Fruit fly (Drosophila melanogaster) whole organism, pupa: ENCODE results near the gene CG13044.

Experiments used
- CG10348 ChIP-seq: fragments of 200-800 bp; sonication (Bioruptor generic); IDR thresholded peaks from 2 replicates; pipeline ENCODE4 v1.3.6; 2022; ENCODE audit warnings: missing biosample characterization, missing genetic modification characterization
- CG12605 ChIP-seq: fragments of 200-800 bp; sonication (Bioruptor generic); IDR thresholded peaks from 2 replicates; pipeline ENCODE4 v1.3.6; 2022; ENCODE audit warnings: missing biosample characterization, missing genetic modification characterization
- CG13204 ChIP-seq: fragments of 200-800 bp; sonication (Bioruptor generic); optimal IDR thresholded peaks from 2 replicates; lab custom pipeline; 2018; ENCODE audit warnings: missing biosample characterization, mild to moderate bottlenecking, missing genetic modification characterization, moderate library complexity
- CG14655 ChIP-seq: fragments of 200-800 bp; sonication (Bioruptor generic); optimal IDR thresholded peaks from 3 replicates; lab custom pipeline; 2017; ENCODE audit warnings: mild to moderate bottlenecking, missing biosample characterization, missing genetic modification reagents, missing genetic modification characterization
- CG15710 ChIP-seq: fragments of 200-800 bp; sonication (Bioruptor generic); optimal IDR thresholded peaks from 2 replicates; lab custom pipeline; 2018; ENCODE audit warnings: missing biosample characterization, mild to moderate bottlenecking, missing genetic modification characterization, moderate library complexity
- CG17806 ChIP-seq: fragments of 200-800 bp; sonication (Bioruptor generic); optimal IDR thresholded peaks from 2 replicates; lab custom pipeline; 2018; ENCODE audit warnings: missing biosample characterization, mild to moderate bottlenecking, missing genetic modification characterization, moderate library complexity
- CG32121 ChIP-seq: fragments of 200-800 bp; sonication (Bioruptor generic); IDR thresholded peaks from 2 replicates; pipeline ENCODE4 v1.3.6; 2022; ENCODE audit warnings: missing biosample characterization, missing genetic modification characterization
- CG34367 ChIP-seq: fragments of 200-800 bp; sonication (Bioruptor generic); optimal IDR thresholded peaks from 2 replicates; lab custom pipeline; 2018; ENCODE audit warnings: missing biosample characterization, mild to moderate bottlenecking, missing genetic modification characterization
- CG4496 ChIP-seq: fragments of 200-800 bp; sonication (Bioruptor generic); IDR thresholded peaks from 3 replicates; pipeline ENCODE4 v1.3.6; 2022; ENCODE audit warnings: missing biosample characterization, missing genetic modification characterization
- CG8159 ChIP-seq: fragments of 200-800 bp; sonication (Bioruptor generic); optimal IDR thresholded peaks from 3 replicates; lab custom pipeline; 2018; ENCODE audit warnings: missing biosample characterization, mild to moderate bottlenecking, missing genetic modification characterization, moderate library complexity
- CG8301 ChIP-seq: fragments of 200-800 bp; sonication (Bioruptor generic); optimal IDR thresholded peaks from 2 replicates; lab custom pipeline; 2018; ENCODE audit warnings: missing biosample characterization, mild to moderate bottlenecking, missing genetic modification characterization
- CG9948 ChIP-seq: fragments of 200-800 bp; sonication (Bioruptor generic); optimal IDR thresholded peaks from 2 replicates; lab custom pipeline; 2018; ENCODE audit warnings: missing biosample characterization, mild to moderate bottlenecking, missing genetic modification characterization, moderate library complexity
- D1 ChIP-seq: fragments of 200-800 bp; sonication (Bioruptor generic); optimal IDR thresholded peaks from 2 replicates; lab custom pipeline; 2018; ENCODE audit warnings: missing biosample characterization, mild to moderate bottlenecking, missing genetic modification characterization, moderate library complexity
- EcR ChIP-seq: fragments of 200-800 bp; sonication (Bioruptor generic); optimal IDR thresholded peaks from 3 replicates; lab custom pipeline; 2019; ENCODE audit warnings: missing biosample characterization, missing genetic modification characterization, mild to moderate bottlenecking, moderate library complexity, missing genetic modification reagents
- Ets98B ChIP-seq: fragments of 200-800 bp; sonication (Bioruptor generic); IDR thresholded peaks from 2 replicates; pipeline ENCODE4 v1.3.6; 2022; ENCODE audit warnings: missing biosample characterization, missing genetic modification characterization
- Pif1A ChIP-seq: fragments of 200-800 bp; sonication (Bioruptor generic); optimal IDR thresholded peaks from 3 replicates; lab custom pipeline; 2016; ENCODE audit warnings: missing biosample characterization, missing genetic modification characterization
- Pif1B ChIP-seq: fragments of 200-800 bp; sonication (Bioruptor generic); optimal IDR thresholded peaks from 3 replicates; lab custom pipeline; 2016; ENCODE audit warnings: missing biosample characterization, missing genetic modification characterization
- Snoo ChIP-seq: fragments of 200-800 bp; sonication (Bioruptor generic); optimal IDR thresholded peaks from 3 replicates; lab custom pipeline; 2017; ENCODE audit warnings: missing biosample characterization, mild to moderate bottlenecking, missing genetic modification characterization, inconsistent platforms
- fd96Ca ChIP-seq: fragments of 200-800 bp; sonication (Bioruptor generic); IDR thresholded peaks from 3 replicates; pipeline ENCODE4 v1.3.6; 2022; ENCODE audit warnings: missing biosample characterization, missing genetic modification characterization
- gl ChIP-seq: fragments of 200-800 bp; sonication (Bioruptor generic); optimal IDR thresholded peaks from 2 replicates; lab custom pipeline; 2018; ENCODE audit warnings: missing biosample characterization, mild to moderate bottlenecking, missing genetic modification characterization
- rn ChIP-seq: fragments of 200-800 bp; sonication (Bioruptor generic); IDR thresholded peaks from 2 replicates; pipeline ENCODE4 v1.3.6; 2022; ENCODE audit warnings: missing biosample characterization, missing genetic modification characterization

The CG13044 gene

DNA sequence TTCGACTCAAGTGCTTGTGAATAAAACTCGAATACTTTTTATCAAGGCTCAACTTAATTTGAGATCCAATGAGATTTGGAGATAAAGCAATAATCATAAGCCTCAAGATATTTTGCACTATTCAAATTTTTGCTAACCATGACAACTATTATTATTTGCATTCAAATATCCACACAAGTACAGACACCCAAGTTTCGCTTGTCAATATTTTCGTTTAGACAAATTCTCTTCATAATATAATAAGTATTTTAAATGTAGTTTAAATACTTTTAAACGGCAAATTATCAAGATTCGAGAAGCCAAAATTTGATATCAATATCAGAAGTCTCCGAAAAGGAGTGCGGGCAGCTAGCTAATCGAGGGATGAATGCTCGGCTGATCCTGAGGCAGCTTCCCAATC, 26.5 kb upstream of the CG13044 start, which contains the start of gene CG33061:
Gene CG33061 (plus strand): TSS at position 301 of the 400 bp plus-strand sequence.
- TF ChIP-seq Snoo (tag; lab: Kevin White, UChicago) = no peak
- no peak for TF ChIP-seq Pif1B (GFP tag; lab: Kevin White, UChicago)
- TF ChIP-seq gl (tag; lab: Kevin White, UChicago) = no peak
- TF ChIP-seq fd96Ca = no peak
- no peak for TF ChIP-seq CG8159 (tag; lab: Kevin White, UChicago)
- TF ChIP-seq CG8301 = no peak
- TF ChIP-seq CG4496 (GFP tag; lab: Robert Waterston, UW) = no peak
- no peak for TF ChIP-seq CG34367
- no peak for TF ChIP-seq CG14655 (GFP tag; lab: Kevin White, UChicago)
- TF ChIP-seq CG9948 (tag; lab: Kevin White, UChicago) = no peak
- no peak for TF ChIP-seq CG15710
- TF ChIP-seq CG32121 (GFP tag; lab: Robert Waterston, UW) = no peak
- no peak for TF ChIP-seq CG12605 (GFP tag; lab: Robert Waterston, UW)
- TF ChIP-seq Ets98B (GFP tag; lab: Robert Waterston, UW) = no peak
- TF ChIP-seq CG10348 (GFP tag; lab: Robert Waterston, UW) = no peak
- TF ChIP-seq EcR (GFP tag; lab: Kevin White, UChicago) = no peak
- TF ChIP-seq rn (GFP tag; lab: Robert Waterston, UW) = no peak
- TF ChIP-seq D1 (tag; lab: Kevin White, UChicago) = no peak
- no peak for TF ChIP-seq CG17806 (tag; lab: Kevin White, UChicago)
- TF ChIP-seq CG13204 (GFP tag; lab: Kevin White, UChicago) = no peak

DNA sequence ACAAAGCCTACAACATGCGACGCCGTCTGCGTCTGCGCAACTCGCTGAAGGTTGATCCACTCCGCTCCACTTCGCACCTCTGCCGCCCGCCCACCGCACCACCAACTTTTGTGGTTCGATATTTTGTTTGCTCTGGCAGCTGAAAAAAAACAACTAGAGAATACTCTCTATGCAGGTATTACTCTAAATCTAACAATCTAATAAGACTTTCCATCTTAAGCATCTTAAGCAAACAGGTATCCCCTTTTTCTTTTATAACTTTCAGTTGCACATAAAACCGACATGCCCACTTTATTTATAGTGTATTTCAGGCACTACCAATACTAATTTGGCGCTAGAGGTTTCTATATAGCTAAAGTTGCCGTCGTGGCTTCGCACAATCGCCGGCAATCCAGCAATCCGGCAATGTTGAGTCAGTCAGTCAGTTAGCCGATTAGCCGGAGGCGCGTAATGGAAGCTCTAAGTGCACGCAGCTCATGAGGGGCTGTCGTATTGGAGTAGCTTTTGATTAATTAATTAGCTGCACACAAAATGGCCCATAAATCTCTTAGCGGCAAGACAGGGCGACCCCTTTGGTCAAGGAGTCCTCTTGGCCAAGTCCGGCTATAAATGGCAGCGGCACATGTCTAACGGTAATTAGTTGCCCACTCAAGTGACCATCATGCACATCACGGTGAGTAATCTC, 25.4 kb upstream of the CG13044 start, which contains the start of gene CG13058:
Gene CG13058 (plus strand): TSS at position 635 of the 685 bp plus-strand sequence.
- TF ChIP-seq Pif1A (GFP tag; lab: Kevin White, UChicago) (peak; percentile 7), CG8301 (peak; percentile 66), CG14655 (GFP tag; lab: Kevin White, UChicago) (peak; percentile 68), Snoo (tag; lab: Kevin White, UChicago) (no peak), CG10348 (GFP tag; lab: Robert Waterston, UW) (peak; percentile 81), CG8159 (tag; lab: Kevin White, UChicago) (peak; percentile 70), D1 (tag; lab: Kevin White, UChicago) (no peak), Ets98B (GFP tag; lab: Robert Waterston, UW) (peak; percentile 23), CG13204 (GFP tag; lab: Kevin White, UChicago) (no peak), CG9948 (tag; lab: Kevin White, UChicago) (peak; percentile 55), CG17806 (tag; lab: Kevin White, UChicago) (peak; percentile 38), CG4496 (GFP tag; lab: Robert Waterston, UW) (peak; percentile 22; the same call in 1 of the 3 replicates), Pif1B (GFP tag; lab: Kevin White, UChicago) (no peak), gl (tag; lab: Kevin White, UChicago) (no peak), EcR (GFP tag; lab: Kevin White, UChicago) (peak; percentile 1), fd96Ca (0 out of 3 replicates have a peak, but pooled peaks have one; percentile 20), CG12605 (GFP tag; lab: Robert Waterston, UW) (no peak), CG32121 (GFP tag; lab: Robert Waterston, UW) (peak; percentile 63), CG15710 (peak; percentile 69), rn (GFP tag; lab: Robert Waterston, UW) (no peak), CG34367 (peak; percentile 65)

DNA sequence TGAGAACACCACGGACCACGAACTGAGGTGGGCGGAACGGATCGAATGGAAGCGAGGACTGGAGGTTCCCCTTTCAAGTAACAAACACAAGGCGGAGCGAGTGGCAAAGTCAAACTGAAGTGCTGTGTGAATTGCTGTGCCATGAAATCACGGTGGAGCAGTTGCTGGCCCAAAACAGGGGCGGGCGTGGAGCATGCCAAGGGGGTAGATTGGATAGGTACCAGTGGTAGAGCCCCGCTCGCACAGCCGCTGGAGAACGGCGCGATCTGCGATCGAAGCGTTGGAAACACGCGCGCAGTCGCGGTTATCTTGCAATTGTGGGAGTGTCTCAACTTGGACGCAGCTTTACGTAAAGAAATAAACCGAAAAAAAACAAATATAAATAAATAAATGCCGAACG, 24.8 kb upstream of the CG13044 start, which contains the start of gene CG13038:
Gene CG13038 (minus strand): TSS at position 118 of the 400 bp plus-strand sequence.
- no peak for TF ChIP-seq CG34367
- peak; percentile 66 for TF ChIP-seq Ets98B (GFP tag; lab: Robert Waterston, UW)
- peak; percentile 63 for TF ChIP-seq CG4496 (GFP tag; lab: Robert Waterston, UW)
- peak; percentile 59; the same call in 1 of the 3 replicates for TF ChIP-seq fd96Ca

DNA sequence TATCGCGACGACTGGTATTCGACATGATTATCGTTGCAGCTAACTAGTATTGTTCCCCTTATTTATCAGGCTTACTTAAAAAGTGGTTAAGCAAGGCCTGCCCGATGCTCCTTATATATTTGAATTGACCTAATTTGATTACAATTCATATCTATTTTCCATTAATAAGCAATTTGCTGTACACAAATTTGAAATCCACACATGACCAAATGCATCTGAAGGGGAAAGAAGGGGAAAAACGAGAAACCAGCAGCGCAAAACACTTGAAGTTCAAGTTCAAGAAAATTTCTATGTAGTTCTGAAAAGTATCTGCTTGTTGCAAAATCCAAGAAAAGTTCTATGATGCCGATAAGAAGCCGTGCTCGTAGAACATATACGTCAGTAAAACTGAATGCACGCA, 23.7 kb upstream of the CG13044 start, which contains the start of the genes CG13040 and CG13039:
Gene CG13040 (minus strand): TSS at position 101 of the 400 bp plus-strand sequence.
Gene CG13039 (minus strand): TSS at position 106 of the 400 bp plus-strand sequence.
- no peak for TF ChIP-seq CG9948 (tag; lab: Kevin White, UChicago)
- TF ChIP-seq fd96Ca = no peak
- TF ChIP-seq CG15710 = no peak
- no peak for TF ChIP-seq D1 (tag; lab: Kevin White, UChicago)

- TF ChIP-seq Snoo (tag; lab: Kevin White, UChicago) (no peak), CG8159 (tag; lab: Kevin White, UChicago) (no peak), Pif1B (GFP tag; lab: Kevin White, UChicago) (no peak), CG32121 (GFP tag; lab: Robert Waterston, UW) (no peak), CG10348 (GFP tag; lab: Robert Waterston, UW) (no peak), CG14655 (GFP tag; lab: Kevin White, UChicago) (no peak), D1 (tag; lab: Kevin White, UChicago) (no peak), CG34367 (no peak), CG17806 (tag; lab: Kevin White, UChicago) (no peak), CG8301 (no peak), gl (tag; lab: Kevin White, UChicago) (no peak), rn (GFP tag; lab: Robert Waterston, UW) (no peak), CG4496 (GFP tag; lab: Robert Waterston, UW) (no peak), Pif1A (GFP tag; lab: Kevin White, UChicago) (no peak), CG9948 (tag; lab: Kevin White, UChicago) (no peak), CG13204 (GFP tag; lab: Kevin White, UChicago) (no peak), EcR (GFP tag; lab: Kevin White, UChicago) (no peak), CG15710 (no peak), Ets98B (GFP tag; lab: Robert Waterston, UW) (no peak), fd96Ca (no peak)
Measured at dm6 chr3L:16323372-16323771, 20.4 kb upstream of the CG13044 start, which contains the start of gene CG13059. CG13059 (plus strand) TSS chr3L:16323672.
